Worm (Caenorhabditis elegans) whole organism, young adult: ENCODE results near the gene Y45G5AM.4.

Source experiments
- F10E7.11 ChIP-seq: sonication (generic microtip); optimal IDR thresholded peaks from 2 replicates; lab custom pipeline; 2017; ENCODE audit warnings: mild to moderate bottlenecking, missing genetic modification characterization, moderate library complexity, missing compliant biosample characterization
- F23B12.7 ChIP-seq: sonication (generic microtip); optimal IDR thresholded peaks from 2 replicates; lab custom pipeline; 2017; ENCODE audit warnings: missing genetic modification characterization, mild to moderate bottlenecking, missing compliant biosample characterization, antibody characterized with exemption, moderate library complexity; ENCODE audit not compliant: insufficient read depth
- F49E8.2 ChIP-seq: sonication (generic microtip); optimal IDR thresholded peaks from 3 replicates; lab custom pipeline; 2017; ENCODE audit warnings: missing genetic modification characterization, mild to moderate bottlenecking, missing compliant biosample characterization, antibody characterized with exemption, moderate library complexity; ENCODE audit not compliant: insufficient read depth
- K12H6.12 ChIP-seq: fragments of 200-800 bp; sonication (Bioruptor generic); optimal IDR thresholded peaks from 2 replicates; lab custom pipeline; 2018; ENCODE audit warnings: mild to moderate bottlenecking, missing genetic modification characterization, missing compliant biosample characterization
- Y53G8AR.9 ChIP-seq: fragments of 200-800 bp; sonication (Bioruptor generic); conservative IDR thresholded peaks from 2 replicates; pipeline ENCODE4 v1.3.6; 2022; ENCODE audit warnings: missing genetic modification reagents, missing genetic modification characterization, missing compliant biosample characterization
- ZK185.1 ChIP-seq: sonication (generic microtip); optimal IDR thresholded peaks from 2 replicates; lab custom pipeline; 2016; ENCODE audit warnings: mild to moderate bottlenecking, missing genetic modification characterization, missing compliant biosample characterization; ENCODE audit not compliant: poor library complexity, severe bottlenecking
- ama-1 ChIP-seq, 3 experiments: fragments of 150-350 bp in 1 of 3; sonication (generic microtip) in 2 of 3; optimal IDR thresholded peaks; 2 replicates each; lab custom pipeline; 2014 to 2018; ENCODE audit warnings: missing biosample characterization in 2 of 3, missing genetic modification characterization in 2 of 3, missing genetic modification reagents in 2 of 3
- aptf-3 ChIP-seq: fragments of 200-800 bp; sonication (Bioruptor generic); IDR thresholded peaks from 2 replicates; pipeline ENCODE4 v1.3.6; 2022; ENCODE audit warnings: missing genetic modification characterization, missing compliant biosample characterization
- attf-6 ChIP-seq: fragments of 200-800 bp; sonication (Bioruptor generic); IDR thresholded peaks from 2 replicates; pipeline ENCODE4 v1.3.6; 2022; ENCODE audit warnings: missing genetic modification reagents, missing genetic modification characterization, missing compliant biosample characterization
- ceh-100 ChIP-seq: fragments of 200-800 bp; sonication (Bioruptor generic); IDR thresholded peaks from 2 replicates; pipeline ENCODE4 v1.3.6; 2022; ENCODE audit warnings: missing genetic modification reagents, missing genetic modification characterization, missing compliant biosample characterization
- ceh-91 ChIP-seq: fragments of 200-800 bp; sonication (Bioruptor generic); IDR thresholded peaks from 2 replicates; pipeline ENCODE4 v1.3.6; 2022; ENCODE audit warnings: missing genetic modification reagents, missing genetic modification characterization, missing compliant biosample characterization
- chd-7 ChIP-seq: sonication (generic microtip); optimal IDR thresholded peaks from 2 replicates; lab custom pipeline; 2016; ENCODE audit warnings: mild to moderate bottlenecking, missing genetic modification characterization, moderate library complexity, missing compliant biosample characterization
- dpl-1 ChIP-seq: fragments of 150-350 bp; optimal IDR thresholded peaks from 2 replicates; lab custom pipeline; 2014; ENCODE audit warnings: missing biosample characterization, missing genetic modification reagents, missing genetic modification characterization
- egl-44 ChIP-seq: fragments of 200-800 bp; sonication (Bioruptor generic); IDR thresholded peaks from 2 replicates; pipeline ENCODE4 v1.3.6; 2022; ENCODE audit warnings: missing genetic modification reagents, missing genetic modification characterization, missing compliant biosample characterization
- egrh-3 ChIP-seq: fragments of 200-800 bp; sonication (Bioruptor generic); IDR thresholded peaks from 2 replicates; pipeline ENCODE4 v1.3.6; 2022; ENCODE audit warnings: missing genetic modification reagents, missing genetic modification characterization, missing compliant biosample characterization
- gei-17 ChIP-seq: fragments of 200-800 bp; sonication (Bioruptor generic); optimal IDR thresholded peaks from 2 replicates; lab custom pipeline; 2018; ENCODE audit warnings: mild to moderate bottlenecking, missing genetic modification characterization, missing compliant biosample characterization
- him-1 ChIP-seq: sonication (generic microtip); optimal IDR thresholded peaks from 2 replicates; lab custom pipeline; 2016; ENCODE audit warnings: missing genotype, missing genetic modification reagents, missing genetic modification characterization, missing compliant biosample characterization
- hmg-1.2 ChIP-seq: fragments of 200-800 bp; sonication (Bioruptor generic); IDR thresholded peaks from 2 replicates; pipeline ENCODE4 v1.3.6; 2022; ENCODE audit warnings: missing genetic modification reagents, missing genetic modification characterization, missing compliant biosample characterization
- hsf-1 ChIP-seq: fragments of 200-800 bp; sonication (Bioruptor generic); IDR thresholded peaks from 2 replicates; pipeline ENCODE4 v1.3.6; 2022; ENCODE audit warnings: missing genetic modification reagents, missing genetic modification characterization, missing compliant biosample characterization
- lin-26 ChIP-seq: fragments of 200-800 bp; sonication (Bioruptor generic); IDR thresholded peaks from 2 replicates; pipeline ENCODE4 v1.3.6; 2022; ENCODE audit warnings: missing genetic modification reagents, missing genetic modification characterization, missing compliant biosample characterization
- madf-6 ChIP-seq: fragments of 200-800 bp; sonication (Bioruptor generic); IDR thresholded peaks from 2 replicates; pipeline ENCODE4 v1.3.6; 2022; ENCODE audit warnings: missing genetic modification reagents, missing genetic modification characterization, missing compliant biosample characterization
- madf-8 ChIP-seq: fragments of 200-800 bp; sonication (Bioruptor generic); conservative IDR thresholded peaks from 2 replicates; pipeline ENCODE4 v1.3.6; 2022; ENCODE audit warnings: missing genetic modification reagents, missing genetic modification characterization, missing compliant biosample characterization
- mel-28 ChIP-seq: sonication (generic microtip); optimal IDR thresholded peaks from 2 replicates; lab custom pipeline; 2016; ENCODE audit warnings: borderline replicate concordance, mild to moderate bottlenecking, missing genetic modification characterization, missing compliant biosample characterization
- mxl-1 ChIP-seq: sonication (generic microtip); optimal IDR thresholded peaks from 2 replicates; lab custom pipeline; 2016; ENCODE audit warnings: missing genetic modification characterization, missing compliant biosample characterization
- nfya-2 ChIP-seq: fragments of 200-800 bp; sonication (Bioruptor generic); IDR thresholded peaks from 2 replicates; pipeline ENCODE4 v1.3.6; 2022; ENCODE audit warnings: missing genetic modification reagents, missing genetic modification characterization, missing compliant biosample characterization
- nfyb-1 ChIP-seq: fragments of 200-800 bp; sonication (Bioruptor generic); IDR thresholded peaks from 2 replicates; pipeline ENCODE4 v1.3.6; 2022; ENCODE audit warnings: missing genetic modification reagents, missing genetic modification characterization, missing compliant biosample characterization
- nhr-179 ChIP-seq: sonication (generic microtip); optimal IDR thresholded peaks from 2 replicates; lab custom pipeline; 2016; ENCODE audit warnings: mild to moderate bottlenecking, missing genetic modification characterization, missing compliant biosample characterization
- rcor-1 ChIP-seq: fragments of 200-800 bp; sonication (Bioruptor generic); IDR thresholded peaks from 2 replicates; pipeline ENCODE4 v1.3.6; 2022; ENCODE audit warnings: missing genetic modification reagents, missing genetic modification characterization, missing compliant biosample characterization
- sea-2 ChIP-seq: fragments of 200-800 bp; sonication (Bioruptor generic); IDR thresholded peaks from 2 replicates; pipeline ENCODE4 v1.3.6; 2022; ENCODE audit warnings: missing genetic modification characterization, missing compliant biosample characterization
- snpc-1.3 ChIP-seq: sonication (generic microtip); optimal IDR thresholded peaks from 2 replicates; lab custom pipeline; 2017; ENCODE audit warnings: missing genetic modification characterization, mild to moderate bottlenecking, missing compliant biosample characterization, antibody characterized with exemption, moderate library complexity, missing genotype, missing genetic modification reagents; ENCODE audit not compliant: insufficient read depth
- snpc-3.4 ChIP-seq: sonication (generic microtip); optimal IDR thresholded peaks from 2 replicates; lab custom pipeline; 2017; ENCODE audit warnings: missing genetic modification characterization, mild to moderate bottlenecking, missing compliant biosample characterization, antibody characterized with exemption, moderate library complexity, missing genotype, missing genetic modification reagents
- snpc-4 ChIP-seq, 5 experiments: fragments of 150-350 bp in 1 of 5; sonication (generic microtip) in 4 of 5; optimal IDR thresholded peaks; 2 replicates each; lab custom pipeline; 2014 to 2018; ENCODE audit warnings: missing genetic modification characterization in 5 of 5, missing biosample characterization in 3 of 5, antibody characterized with exemption in 2 of 5, mild to moderate bottlenecking in 2 of 5, missing compliant biosample characterization in 2 of 5, missing genotype in 2 of 5, moderate library complexity in 2 of 5, missing genetic modification reagents in 1 of 5
- tlf-1 ChIP-seq: fragments of 200-800 bp; sonication (Bioruptor generic); optimal IDR thresholded peaks from 2 replicates; lab custom pipeline; 2018; ENCODE audit warnings: mild to moderate bottlenecking, missing genetic modification characterization, missing compliant biosample characterization
- unc-62 ChIP-seq: fragments of 150-350 bp; optimal IDR thresholded peaks from 2 replicates; lab custom pipeline; 2014; ENCODE audit warnings: missing biosample characterization, missing genetic modification reagents, missing genetic modification characterization
- zim-3 ChIP-seq: sonication (generic microtip); optimal IDR thresholded peaks from 2 replicates; lab custom pipeline; 2017; ENCODE audit warnings: mild to moderate bottlenecking, missing genetic modification characterization, moderate library complexity, missing compliant biosample characterization
- ztf-25 ChIP-seq: fragments of 200-800 bp; sonication (Bioruptor generic); IDR thresholded peaks from 2 replicates; pipeline ENCODE4 v1.3.6; 2022; ENCODE audit warnings: missing genetic modification reagents, missing genetic modification characterization, missing compliant biosample characterization
- ztf-26 ChIP-seq: sonication (generic microtip); optimal IDR thresholded peaks from 2 replicates; lab custom pipeline; 2017; ENCODE audit warnings: missing genetic modification characterization, missing compliant biosample characterization

Gene Y45G5AM.4

DNA sequence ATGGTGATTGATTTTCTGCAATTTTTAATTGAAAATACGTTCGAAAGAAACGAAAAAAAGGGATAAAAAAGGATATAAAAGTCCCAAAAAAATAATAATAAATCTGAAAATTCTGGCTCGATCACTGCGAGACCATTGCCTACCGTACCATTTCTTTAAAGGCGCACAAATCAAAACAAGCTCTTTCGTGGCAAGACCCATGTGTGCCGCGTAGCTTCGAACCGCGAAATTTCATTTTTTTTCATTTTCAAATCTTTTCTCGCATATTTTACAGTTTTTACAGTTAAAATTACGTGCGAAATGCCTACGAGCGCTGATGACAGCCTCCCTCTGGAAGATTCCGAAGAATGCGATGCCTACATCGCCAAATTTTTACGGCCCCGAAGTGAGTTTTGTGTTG lies 12.6 kb downstream of the Y45G5AM.4 start, which contains the start of the genes coh-4 and pid-5 (continued):
- TF ChIP-seq ama-1 (optimal IDR thresholded peaks at IDR 0.05; lab: Kevin White, UChicago) (no peak), ama-1 (GFP tag; optimal IDR thresholded peaks at IDR 0.05; lab: Kevin White, UChicago) (no peak), rcor-1 (GFP tag; lab: Robert Waterston, UW) (peak; percentile 80), mel-28 (no peak), mxl-1 (tag; lab: Kevin White, UChicago) (no peak), ceh-100 (GFP tag; lab: Robert Waterston, UW) (peak; percentile 61), F10E7.11 (tag; lab: Kevin White, UChicago) (no peak), nfyb-1 (GFP tag; lab: Robert Waterston, UW) (peak; percentile 63), ZK185.1 (tag; lab: Kevin White, UChicago) (no peak), gei-17 (GFP tag; lab: Kevin White, UChicago) (no peak), hmg-1.2 (GFP tag; lab: Robert Waterston, UW) (peak; percentile 44), ztf-26 (no peak), him-1 (tag; lab: Kevin White, UChicago) (peak; percentile 5), unc-62 (GFP tag; lab: Kevin White, UChicago) (no peak), hsf-1 (GFP tag; lab: Robert Waterston, UW) (peak; percentile 71), F49E8.2 (tag; lab: Kevin White, UChicago) (peak; percentile 83), chd-7 (tag; lab: Kevin White, UChicago) (no peak), K12H6.12 (tag; lab: Kevin White, UChicago) (no peak), aptf-3 (GFP tag; lab: Robert Waterston, UW) (no peak), egl-44 (no peak), egrh-3 (GFP tag; lab: Robert Waterston, UW) (no peak), ztf-25 (no peak), snpc-3.4 (peak; percentile 94), attf-6 (GFP tag; lab: Robert Waterston, UW) (peak; percentile 69; the same call in 1 of the 2 replicates), snpc-1.3 (tag; lab: Kevin White, UChicago) (peak; percentile 81), nfya-2 (GFP tag; lab: Robert Waterston, UW) (no peak), snpc-4 (GFP tag; optimal IDR thresholded peaks at IDR 0.05; lab: Kevin White, UChicago) (peak; percentile 44), snpc-4 (tag; optimal IDR thresholded peaks at IDR 0.05; lab: Kevin White, UChicago) (peak in 2 of 4 experiments; percentile 57 to 66), nhr-179 (no peak), ceh-91 (GFP tag; lab: Robert Waterston, UW) (peak; percentile 94), F23B12.7 (tag; lab: Kevin White, UChicago) (peak; percentile 36)

DNA sequence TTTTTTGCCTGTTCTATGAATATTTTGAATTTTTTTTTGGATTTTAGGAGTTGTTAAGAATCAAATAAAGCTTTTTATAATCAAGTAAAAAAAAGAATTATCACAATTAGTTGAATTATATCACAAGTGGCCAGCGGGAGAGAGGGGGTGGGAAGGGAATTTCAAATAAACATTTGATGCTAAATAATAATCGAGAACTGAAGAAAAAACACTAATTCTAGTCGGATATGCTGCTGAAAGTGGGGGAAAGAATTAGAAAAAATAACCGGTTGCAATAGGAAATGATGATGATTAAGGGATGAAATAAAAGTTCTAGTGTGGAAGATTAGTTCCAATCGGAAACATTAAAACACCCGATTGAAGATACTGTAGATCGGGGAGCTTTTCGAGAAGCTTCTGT lies 18.2 kb downstream of the Y45G5AM.4 start:
- no peak for TF ChIP-seq sea-2 (GFP tag; lab: Robert Waterston, UW)
- TF ChIP-seq madf-6 (GFP tag; lab: Robert Waterston, UW): peak; percentile 49

DNA sequence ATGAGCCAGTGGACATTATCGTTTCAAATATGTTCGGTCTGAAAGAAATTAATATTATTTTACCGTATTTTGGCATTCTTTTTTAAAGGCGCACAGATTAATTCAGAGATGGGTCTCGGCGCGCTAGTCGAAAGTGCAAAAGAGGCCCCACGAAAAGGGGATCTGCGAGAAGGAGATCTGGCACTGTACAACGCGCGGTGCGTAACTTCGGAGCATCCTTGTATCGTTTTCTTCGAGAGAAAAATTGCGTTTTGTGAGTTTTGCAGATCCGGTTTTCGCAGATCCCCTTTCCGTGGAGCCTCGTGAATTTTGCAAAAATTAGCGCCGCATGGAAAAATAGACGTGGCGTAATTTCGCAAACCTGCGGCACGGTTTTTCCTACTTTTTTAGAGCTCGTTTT lies 18.7 kb downstream of the Y45G5AM.4 start:
- TF ChIP-seq Y53G8AR.9 (GFP tag; lab: Robert Waterston, UW) (no peak), dpl-1 (GFP tag; lab: Kevin White, UChicago) (no peak), tlf-1 (GFP tag; lab: Kevin White, UChicago) (no peak), ceh-100 (GFP tag; lab: Robert Waterston, UW) (peak; percentile 76), ama-1 (optimal IDR thresholded peaks at IDR 0.05; lab: Kevin White, UChicago) (no peak), ama-1 (GFP tag; optimal IDR thresholded peaks at IDR 0.05; lab: Kevin White, UChicago) (no peak), madf-8 (GFP tag; lab: Robert Waterston, UW) (no peak), zim-3 (tag; lab: Kevin White, UChicago) (no peak), lin-26 (GFP tag; lab: Robert Waterston, UW) (no peak)
